Worm (Caenorhabditis elegans) whole organism, L1 larva: ENCODE data around the gene abcx-1.

Source experiments
- aha-1 ChIP-seq: fragments of 150-350 bp; optimal IDR thresholded peaks from 2 replicates; lab custom pipeline; 2014; ENCODE audit warnings: missing biosample characterization, missing genetic modification characterization
- ama-1 ChIP-seq: fragments of 150-350 bp; optimal IDR thresholded peaks from 2 replicates; lab custom pipeline; 2014
- ceh-82 ChIP-seq, 3 experiments: fragments of 150-350 bp in 1 of 3; sonication (generic microtip) in 2 of 3; optimal IDR thresholded peaks; 2 replicates each; lab custom pipeline; 2014 to 2017; ENCODE audit warnings: missing biosample characterization in 3 of 3, missing genetic modification characterization in 3 of 3
- egl-27 ChIP-seq, 2 experiments: fragments of 150-350 bp in 1 of 2; sonication (generic microtip); optimal IDR thresholded peaks; 3 replicates each; lab custom pipeline; 2017 to 2018; ENCODE audit warnings: missing biosample characterization in 2 of 2, missing genetic modification characterization in 2 of 2, missing genetic modification reagents in 2 of 2
- elt-3 ChIP-seq, 6 experiments: fragments of 150-350 bp in 1 of 6; sonication (generic microtip); optimal IDR thresholded peaks; 2 replicates each; lab custom pipeline; 2017 to 2018; ENCODE audit warnings: missing biosample characterization in 6 of 6, missing genetic modification characterization in 6 of 6, inconsistent platforms in 1 of 6
- fkh-10 ChIP-seq: sonication (generic microtip); optimal IDR thresholded peaks from 2 replicates; lab custom pipeline; 2017; ENCODE audit warnings: missing biosample characterization, missing genetic modification reagents, missing genetic modification characterization
- fos-1 ChIP-seq: fragments of 150-350 bp; optimal IDR thresholded peaks from 2 replicates; lab custom pipeline; 2014; ENCODE audit warnings: missing biosample characterization, missing genetic modification characterization
- lin-13 ChIP-seq: fragments of 150-350 bp; optimal IDR thresholded peaks from 2 replicates; lab custom pipeline; 2014; ENCODE audit warnings: missing biosample characterization, missing genetic modification reagents, missing genetic modification characterization
- lir-3 ChIP-seq: sonication (generic microtip); optimal IDR thresholded peaks from 2 replicates; lab custom pipeline; 2016; ENCODE audit warnings: mild to moderate bottlenecking, missing genetic modification characterization, moderate library complexity, missing compliant biosample characterization; ENCODE audit not compliant: poor library complexity
- mep-1 ChIP-seq: fragments of 150-350 bp; optimal IDR thresholded peaks from 2 replicates; lab custom pipeline; 2014; ENCODE audit warnings: missing biosample characterization, missing genetic modification characterization
- tlp-1 ChIP-seq: fragments of 150-350 bp; optimal IDR thresholded peaks from 2 replicates; lab custom pipeline; 2014; ENCODE audit warnings: missing biosample characterization, missing genetic modification characterization
- unc-130 ChIP-seq: fragments of 150-350 bp; optimal IDR thresholded peaks from 2 replicates; lab custom pipeline; 2017; ENCODE audit warnings: missing biosample characterization, missing genetic modification characterization, inconsistent platforms
- vab-15 ChIP-seq: sonication (generic microtip); optimal IDR thresholded peaks from 2 replicates; lab custom pipeline; 2017; ENCODE audit warnings: missing genotype, mild to moderate bottlenecking, missing genetic modification characterization, missing compliant biosample characterization
- ztf-4 ChIP-seq: fragments of 150-350 bp; optimal IDR thresholded peaks from 2 replicates; lab custom pipeline; 2014; ENCODE audit warnings: missing biosample characterization, missing genetic modification characterization

- no peak for TF ChIP-seq tlp-1 (tag; lab: Kevin White, UChicago)
- no peak for TF ChIP-seq elt-3 (tag; optimal IDR thresholded peaks at IDR 0.05; lab: Kevin White, UChicago)
- no peak for TF ChIP-seq unc-130 (tag; lab: Kevin White, UChicago)
- no peak for TF ChIP-seq aha-1 (tag; lab: Kevin White, UChicago)
- no peak for TF ChIP-seq ama-1 (lab: Kevin White, UChicago)
- no peak for TF ChIP-seq ceh-82 (tag; optimal IDR thresholded peaks at IDR 0.05; lab: Kevin White, UChicago)
- TF ChIP-seq fkh-10 (GFP tag; lab: Kevin White, UChicago), result no peak
- TF ChIP-seq mep-1, result no peak
- TF ChIP-seq lin-13, result no peak
- TF ChIP-seq egl-27 (tag; optimal IDR thresholded peaks at IDR 0.05; lab: Kevin White, UChicago), result no peak
- peak; percentile 14 for TF ChIP-seq ztf-4 (tag; lab: Kevin White, UChicago)
- no peak for TF ChIP-seq fos-1 (tag; lab: Kevin White, UChicago)
- no peak for TF ChIP-seq lir-3
- TF ChIP-seq vab-15 (tag; lab: Kevin White, UChicago), result no peak
These were observed 38.1 kb upstream of the abcx-1 start for ce11 chrII:6493709-6494326.
